Worm (Caenorhabditis elegans): ENCODE results near the gene K04E7.1.

ce11 chrX:6476540-6476939 lies 14.7 kb downstream of the K04E7.1 start, which contains the start of gene C15B12.1:
- TF ChIP-seq nhr-12 (tag; optimal IDR thresholded peaks at IDR 0.05) (no peak), tlp-1 (tag; optimal IDR thresholded peaks at IDR 0.05) (no peak), ceh-88 (GFP tag; IDR thresholded peaks at IDR 0.05) (no peak), mep-1 (tag; optimal IDR thresholded peaks at IDR 0.05) (no peak), ceh-82 (tag; optimal IDR thresholded peaks at IDR 0.05) (no peak), nhr-237 (tag; optimal IDR thresholded peaks at IDR 0.05) (no peak), nhr-90 (tag; optimal IDR thresholded peaks at IDR 0.05; ENCODE audit: poor library complexity) (no peak), pag-3 (tag; optimal IDR thresholded peaks at IDR 0.05; ENCODE audit: borderline replicate concordance, insufficient read depth) (no peak), mab-9 (GFP tag; IDR thresholded peaks at IDR 0.05) (no peak), sptf-1 (tag; optimal IDR thresholded peaks at IDR 0.05) (no peak)

Measured in whole organism, L1 larva.